Fruit fly (Drosophila melanogaster) S2 (cell line): ENCODE data around the gene CG7102.

Source experiments
- CG8478 ChIP-seq: fragments of >200 bp; optimal IDR thresholded peaks from 2 replicates; lab custom pipeline; 2018
- CTCF ChIP-seq, 2 experiments: fragments of >200 bp; optimal IDR thresholded peaks; 2 replicates each; lab custom pipeline; 2018

The CG7102 gene

dm6 chr2L:7876520-7877232 is 10.6 kb downstream of the CG7102 start:
- TF ChIP-seq CG8478 (no peak), CTCF (optimal IDR thresholded peaks at IDR 0.05; lab: Kevin White, UChicago) (no peak)

- TF ChIP-seq CTCF (optimal IDR thresholded peaks at IDR 0.05; lab: Kevin White, UChicago): no peak
- no peak for TF ChIP-seq CG8478
These were observed 11.6 kb downstream of the CG7102 start for dm6 chr2L:7875676-7876075.

- TF ChIP-seq CTCF (optimal IDR thresholded peaks at IDR 0.05; lab: Kevin White, UChicago) (no peak), CG8478 (no peak)
These were observed 14.6 kb downstream of the CG7102 start for dm6 chr2L:7872680-7873079.

- TF ChIP-seq CTCF (optimal IDR thresholded peaks at IDR 0.05; lab: Kevin White, UChicago) (no peak), CG8478 (no peak)
These were observed 15.3 kb downstream of the CG7102 start for dm6 chr2L:7871821-7872524.

dm6 chr2L:7871332-7871731 is 16.0 kb downstream of the CG7102 start, which contains the start of gene Proc:
Proc (minus strand) TSS chr2L:7871432.
- no peak for TF ChIP-seq CTCF (optimal IDR thresholded peaks at IDR 0.05; lab: Kevin White, UChicago)
- TF ChIP-seq CG8478: no peak

- no peak for TF ChIP-seq CTCF (optimal IDR thresholded peaks at IDR 0.05; lab: Kevin White, UChicago)
- TF ChIP-seq CG8478: no peak
These were observed 17.1 kb downstream of the CG7102 start for dm6 chr2L:7870212-7870611.

dm6 chr2L:7868608-7869007 is 18.7 kb downstream of the CG7102 start:
- TF ChIP-seq CTCF (optimal IDR thresholded peaks at IDR 0.05; lab: Kevin White, UChicago) (no peak), CG8478 (no peak)

- no peak for TF ChIP-seq CG8478
- no peak for TF ChIP-seq CTCF (optimal IDR thresholded peaks at IDR 0.05; lab: Kevin White, UChicago)
These were observed 25.6 kb downstream of the CG7102 start for dm6 chr2L:7861733-7862132.

dm6 chr2L:7860739-7861138 is 26.6 kb downstream of the CG7102 start, which contains the start of gene TwdlE:
TwdlE (minus strand) TSS chr2L:7860839.
- no peak for TF ChIP-seq CG8478
- no peak for TF ChIP-seq CTCF (optimal IDR thresholded peaks at IDR 0.05; lab: Kevin White, UChicago)

- TF ChIP-seq CTCF (optimal IDR thresholded peaks at IDR 0.05; lab: Kevin White, UChicago): peak; percentile 93 to 94
These were observed 30.8 kb downstream of the CG7102 start, which contains the start of gene lectin-28C for dm6 chr2L:7856380-7857127. lectin-28C (plus strand) TSS chr2L:7857077.

dm6 chr2L:7855108-7855507 is 32.2 kb downstream of the CG7102 start, which contains the start of gene CG14535:
CG14535 (minus strand) TSS chr2L:7855475.
- TF ChIP-seq CG8478: no peak
- TF ChIP-seq CTCF (optimal IDR thresholded peaks at IDR 0.05; lab: Kevin White, UChicago): no peak

- TF ChIP-seq CG8478: no peak
- TF ChIP-seq CTCF (optimal IDR thresholded peaks at IDR 0.05; lab: Kevin White, UChicago): no peak
These were observed 35.7 kb downstream of the CG7102 start for dm6 chr2L:7851609-7852008.

- no peak for TF ChIP-seq CTCF (optimal IDR thresholded peaks at IDR 0.05; lab: Kevin White, UChicago)
These were observed 36.9 kb downstream of the CG7102 start for dm6 chr2L:7850406-7850805.

- TF ChIP-seq CG8478 (no peak), CTCF (optimal IDR thresholded peaks at IDR 0.05; lab: Kevin White, UChicago) (no peak)
These were observed 37.8 kb downstream of the CG7102 start for dm6 chr2L:7849472-7849871.

dm6 chr2L:7841244-7841643 is 46.1 kb downstream of the CG7102 start:
- TF ChIP-seq CG8478 (no peak), CTCF (optimal IDR thresholded peaks at IDR 0.05; lab: Kevin White, UChicago) (no peak)

- TF ChIP-seq CG8478 (no peak), CTCF (optimal IDR thresholded peaks at IDR 0.05; lab: Kevin White, UChicago) (no peak)
These were observed 47.2 kb downstream of the CG7102 start, which contains the start of gene CG14537 for dm6 chr2L:7840152-7840551. CG14537 (plus strand) TSS chr2L:7840452.
